Worm (Caenorhabditis elegans): ENCODE results near the gene fbxa-135.

- TF ChIP-seq nhr-76 (tag; optimal IDR thresholded peaks at IDR 0.05) (no peak), flh-1 (GFP tag; optimal IDR thresholded peaks at IDR 0.05) (no peak), lin-13 (tag; optimal IDR thresholded peaks at IDR 0.05) (no peak), ces-1 (GFP tag; optimal IDR thresholded peaks at IDR 0.05) (no peak), snpc-4 (tag; optimal IDR thresholded peaks at IDR 0.05) (no peak), elt-1 (tag; optimal IDR thresholded peaks at IDR 0.05; ENCODE audit: borderline replicate concordance, insufficient read depth) (no peak)
These were observed 13.9 kb downstream of the fbxa-135 start, which contains the start of gene srh-265 for ce11 chrV:15415951-15416350.

Measured in whole organism, mixed stage, embryonic.